Worm (Caenorhabditis elegans) whole organism, L1 larva: ENCODE data around the gene rmd-1.

Source experiments
- aha-1 ChIP-seq: fragments of 150-350 bp; optimal IDR thresholded peaks from 2 replicates; lab custom pipeline; 2014; ENCODE audit warnings: missing biosample characterization, missing genetic modification characterization
- aly-2 ChIP-seq: fragments of 150-350 bp; optimal IDR thresholded peaks from 2 replicates; lab custom pipeline; 2014; ENCODE audit warnings: missing biosample characterization, missing genetic modification characterization
- ama-1 ChIP-seq: fragments of 150-350 bp; optimal IDR thresholded peaks from 2 replicates; lab custom pipeline; 2014
- ceh-63 ChIP-seq: fragments of 200-800 bp; sonication (Bioruptor generic); optimal IDR thresholded peaks from 2 replicates; lab custom pipeline; 2018; ENCODE audit warnings: mild to moderate bottlenecking, missing genetic modification characterization, missing compliant biosample characterization
- ceh-82 ChIP-seq, 3 experiments: fragments of 150-350 bp in 1 of 3; sonication (generic microtip) in 2 of 3; optimal IDR thresholded peaks; 2 replicates each; lab custom pipeline; 2014 to 2017; ENCODE audit warnings: missing biosample characterization in 3 of 3, missing genetic modification characterization in 3 of 3
- dsc-1 ChIP-seq: sonication (generic microtip); optimal IDR thresholded peaks from 2 replicates; lab custom pipeline; 2016; ENCODE audit warnings: mild to moderate bottlenecking, missing genetic modification characterization, missing compliant biosample characterization
- efl-1 ChIP-seq, 4 experiments: fragments of 150-350 bp; optimal IDR thresholded peaks in 3 of 4; peaks in 1 of 4; 1 replicate in 1 of 4; 2 replicates in 3 of 4; lab custom pipeline; 2014; ENCODE audit warnings: missing biosample characterization in 2 of 4, missing genetic modification characterization in 2 of 4, missing genetic modification reagents in 2 of 4
- efl-3 ChIP-seq: fragments of 200-800 bp; sonication (Bioruptor generic); optimal IDR thresholded peaks from 2 replicates; lab custom pipeline; 2018; ENCODE audit warnings: mild to moderate bottlenecking, missing genetic modification characterization, missing compliant biosample characterization
- egl-13 ChIP-seq: sonication (generic microtip); optimal IDR thresholded peaks from 2 replicates; lab custom pipeline; 2016; ENCODE audit warnings: missing genotype, missing genetic modification reagents, missing genetic modification characterization, missing compliant biosample characterization
- elt-2 ChIP-seq: sonication (generic microtip); optimal IDR thresholded peaks from 2 replicates; lab custom pipeline; 2016; ENCODE audit warnings: missing genetic modification characterization, mild to moderate bottlenecking, inconsistent platforms, missing compliant biosample characterization, missing genetic modification reagents
- elt-3 ChIP-seq, 6 experiments: fragments of 150-350 bp in 1 of 6; sonication (generic microtip); optimal IDR thresholded peaks; 2 replicates each; lab custom pipeline; 2017 to 2018; ENCODE audit warnings: missing biosample characterization in 6 of 6, missing genetic modification characterization in 6 of 6, inconsistent platforms in 1 of 6
- ets-5 ChIP-seq: fragments of 200-800 bp; sonication (Bioruptor generic); IDR thresholded peaks from 2 replicates; pipeline ENCODE4 v1.3.6; 2022; ENCODE audit warnings: missing genetic modification characterization, missing compliant biosample characterization
- fkh-10 ChIP-seq: sonication (generic microtip); optimal IDR thresholded peaks from 2 replicates; lab custom pipeline; 2017; ENCODE audit warnings: missing biosample characterization, missing genetic modification reagents, missing genetic modification characterization
- fkh-4 ChIP-seq: sonication (generic microtip); optimal IDR thresholded peaks from 2 replicates; lab custom pipeline; 2016; ENCODE audit warnings: missing compliant biosample characterization, missing genetic modification characterization, borderline replicate concordance
- fkh-8 ChIP-seq: sonication (generic microtip); optimal IDR thresholded peaks from 2 replicates; lab custom pipeline; 2016; ENCODE audit warnings: mild to moderate bottlenecking, missing genetic modification characterization, missing compliant biosample characterization
- fos-1 ChIP-seq: fragments of 150-350 bp; optimal IDR thresholded peaks from 2 replicates; lab custom pipeline; 2014; ENCODE audit warnings: missing biosample characterization, missing genetic modification characterization
- grh-1 ChIP-seq: fragments of 200-800 bp; sonication (Bioruptor generic); IDR thresholded peaks from 2 replicates; pipeline ENCODE4 v1.3.6; 2022; ENCODE audit warnings: missing genetic modification reagents, missing genetic modification characterization, missing compliant biosample characterization
- hlh-17 ChIP-seq: fragments of 200-800 bp; sonication (Bioruptor generic); optimal IDR thresholded peaks from 2 replicates; lab custom pipeline; 2018; ENCODE audit warnings: missing genetic modification characterization, mild to moderate bottlenecking, missing compliant biosample characterization, moderate library complexity, borderline replicate concordance
- hlh-4 ChIP-seq: sonication (generic microtip); optimal IDR thresholded peaks from 2 replicates; lab custom pipeline; 2016; ENCODE audit warnings: mild to moderate bottlenecking, missing genetic modification characterization, missing compliant biosample characterization
- lin-13 ChIP-seq: fragments of 150-350 bp; optimal IDR thresholded peaks from 2 replicates; lab custom pipeline; 2014; ENCODE audit warnings: missing biosample characterization, missing genetic modification reagents, missing genetic modification characterization
- lin-35 ChIP-seq, 2 experiments: fragments of 150-350 bp; optimal IDR thresholded peaks; 2 replicates each; lab custom pipeline; 2014; ENCODE audit warnings: missing biosample characterization in 2 of 2, missing genetic modification characterization in 2 of 2, missing genetic modification reagents in 2 of 2
- lin-39 ChIP-seq: fragments of 150-350 bp; optimal IDR thresholded peaks from 2 replicates; lab custom pipeline; 2014; ENCODE audit warnings: missing biosample characterization, missing genetic modification reagents, missing genetic modification characterization
- lir-3 ChIP-seq: sonication (generic microtip); optimal IDR thresholded peaks from 2 replicates; lab custom pipeline; 2016; ENCODE audit warnings: mild to moderate bottlenecking, missing genetic modification characterization, moderate library complexity, missing compliant biosample characterization; ENCODE audit not compliant: poor library complexity
- lsy-2 ChIP-seq, 2 experiments: fragments of 150-350 bp; optimal IDR thresholded peaks; 2 replicates each; lab custom pipeline; 2014; ENCODE audit warnings: missing biosample characterization in 2 of 2, missing genetic modification characterization in 2 of 2
- mab-9 ChIP-seq: fragments of 200-800 bp; sonication (Bioruptor generic); IDR thresholded peaks from 2 replicates; pipeline ENCODE4 v1.3.6; 2022; ENCODE audit warnings: missing genetic modification reagents, missing genetic modification characterization, missing compliant biosample characterization
- mef-2 ChIP-seq: fragments of 150-350 bp; optimal IDR thresholded peaks from 2 replicates; lab custom pipeline; 2014; ENCODE audit warnings: missing biosample characterization, missing genetic modification characterization
- nhr-11 ChIP-seq: fragments of 150-350 bp; optimal IDR thresholded peaks from 2 replicates; lab custom pipeline; 2014; ENCODE audit warnings: missing biosample characterization, missing genetic modification characterization
- nhr-12 ChIP-seq: sonication (generic microtip); optimal IDR thresholded peaks from 2 replicates; lab custom pipeline; 2017; ENCODE audit warnings: missing biosample characterization, missing genetic modification characterization
- nhr-19 ChIP-seq: fragments of 200-800 bp; sonication (Bioruptor generic); conservative IDR thresholded peaks from 2 replicates; pipeline ENCODE4 v1.3.6; 2022; ENCODE audit warnings: missing genetic modification characterization, missing compliant biosample characterization
- nhr-20 ChIP-seq: sonication (generic microtip); optimal IDR thresholded peaks from 2 replicates; lab custom pipeline; 2016; ENCODE audit warnings: mild to moderate bottlenecking, missing genetic modification characterization, missing compliant biosample characterization
- nhr-237 ChIP-seq: fragments of 150-350 bp; optimal IDR thresholded peaks from 2 replicates; lab custom pipeline; 2014; ENCODE audit warnings: missing biosample characterization, missing genetic modification characterization
- nhr-71 ChIP-seq: sonication (generic microtip); optimal IDR thresholded peaks from 2 replicates; lab custom pipeline; 2016; ENCODE audit warnings: mild to moderate bottlenecking, missing genetic modification characterization, moderate library complexity, missing compliant biosample characterization
- nhr-77 ChIP-seq: fragments of 150-350 bp; optimal IDR thresholded peaks from 2 replicates; lab custom pipeline; 2014; ENCODE audit warnings: missing biosample characterization, missing genetic modification characterization
- nhr-84 ChIP-seq: sonication (generic microtip); optimal IDR thresholded peaks from 2 replicates; lab custom pipeline; 2017; ENCODE audit warnings: missing biosample characterization, missing genetic modification characterization
- nhr-85 ChIP-seq: sonication (generic microtip); peaks from one replicate; lab custom pipeline; 2016; ENCODE audit warnings: missing genetic modification characterization, inconsistent platforms, missing compliant biosample characterization
- pag-3 ChIP-seq: sonication (generic microtip); optimal IDR thresholded peaks from 2 replicates; lab custom pipeline; 2017; ENCODE audit warnings: missing genetic modification characterization, mild to moderate bottlenecking, missing compliant biosample characterization, antibody characterized with exemption, borderline replicate concordance; ENCODE audit not compliant: insufficient read depth
- pax-3 ChIP-seq: fragments of 200-800 bp; sonication (Bioruptor generic); optimal IDR thresholded peaks from 2 replicates; lab custom pipeline; 2018; ENCODE audit warnings: mild to moderate bottlenecking, missing genetic modification characterization, moderate library complexity, missing compliant biosample characterization
- pqm-1 ChIP-seq: sonication (generic microtip); optimal IDR thresholded peaks from 3 replicates; lab custom pipeline; 2017; ENCODE audit warnings: missing biosample characterization, missing genetic modification characterization
- sox-4 ChIP-seq: sonication (generic microtip); optimal IDR thresholded peaks from 2 replicates; lab custom pipeline; 2016; ENCODE audit warnings: missing genetic modification characterization, missing compliant biosample characterization
- sup-37 ChIP-seq: fragments of 200-800 bp; sonication (Bioruptor generic); optimal IDR thresholded peaks from 2 replicates; lab custom pipeline; 2018; ENCODE audit warnings: mild to moderate bottlenecking, missing genetic modification characterization, missing compliant biosample characterization
- swsn-7 ChIP-seq: sonication (generic microtip); optimal IDR thresholded peaks from 2 replicates; lab custom pipeline; 2016; ENCODE audit warnings: missing genetic modification characterization, missing compliant biosample characterization
- tbx-2 ChIP-seq: sonication (generic microtip); optimal IDR thresholded peaks from 2 replicates; lab custom pipeline; 2016; ENCODE audit warnings: missing genetic modification characterization, missing compliant biosample characterization
- tlp-1 ChIP-seq: fragments of 150-350 bp; optimal IDR thresholded peaks from 2 replicates; lab custom pipeline; 2014; ENCODE audit warnings: missing biosample characterization, missing genetic modification characterization
- unc-86 ChIP-seq: sonication (generic microtip); optimal IDR thresholded peaks from 2 replicates; lab custom pipeline; 2016; ENCODE audit warnings: missing genetic modification characterization, missing compliant biosample characterization
- unc-98 ChIP-seq: fragments of 200-800 bp; sonication (Bioruptor generic); IDR thresholded peaks from 2 replicates; pipeline ENCODE4 v1.3.6; 2022; ENCODE audit warnings: missing genetic modification characterization, missing compliant biosample characterization
- xbp-1 ChIP-seq: sonication (generic microtip); optimal IDR thresholded peaks from 2 replicates; lab custom pipeline; 2016; ENCODE audit warnings: missing genetic modification characterization, missing compliant biosample characterization
- zag-1 ChIP-seq: fragments of 150-350 bp; optimal IDR thresholded peaks from 2 replicates; lab custom pipeline; 2014; ENCODE audit warnings: missing biosample characterization, missing genetic modification characterization
- ztf-4 ChIP-seq: fragments of 150-350 bp; optimal IDR thresholded peaks from 2 replicates; lab custom pipeline; 2014; ENCODE audit warnings: missing biosample characterization, missing genetic modification characterization

Gene rmd-1

ce11 chrIII:9717243-9717642, 41.7 kb upstream of the rmd-1 start (continued):
- TF ChIP-seq sup-37 (GFP tag; lab: Kevin White, UChicago) (peak; percentile 55), lin-39 (peak; percentile 56), fkh-4 (no peak), ama-1 (peak; percentile 91), unc-98 (GFP tag; lab: Robert Waterston, UW) (no peak; the same call in 1 of the 2 replicates), elt-3 (tag; optimal IDR thresholded peaks at IDR 0.05; lab: Kevin White, UChicago) (peak in 4 of 6 experiments; percentile 3 to 14 (median 8)), aly-2 (tag; lab: Kevin White, UChicago) (peak; percentile 77), xbp-1 (tag; lab: Kevin White, UChicago) (peak; percentile 58), efl-3 (GFP tag; lab: Kevin White, UChicago) (no peak), sox-4 (tag; lab: Kevin White, UChicago) (no peak), hlh-17 (GFP tag; lab: Kevin White, UChicago) (no peak)

- TF ChIP-seq elt-2 (tag; lab: Kevin White, UChicago): peak; percentile 39
- no peak for TF ChIP-seq tbx-2
These were observed 38.7 kb upstream of the rmd-1 start, which contains the start of gene ncx-7 for ce11 chrIII:9720191-9720590. Gene ncx-7 (minus strand): TSS chrIII:9720291.

ce11 chrIII:9721991-9722390, 36.9 kb upstream of the rmd-1 start:
- TF ChIP-seq lin-39 (no peak), aly-2 (tag; lab: Kevin White, UChicago) (no peak), mab-9 (GFP tag; lab: Robert Waterston, UW) (no peak), hlh-17 (GFP tag; lab: Kevin White, UChicago) (no peak), elt-2 (tag; lab: Kevin White, UChicago) (peak; percentile 91), ztf-4 (no peak), nhr-84 (tag; lab: Kevin White, UChicago) (no peak), pax-3 (no peak), efl-1 (optimal IDR thresholded peaks at IDR 0.05; lab: Kevin White, UChicago) (no peak), efl-1 (GFP tag; optimal IDR thresholded peaks at IDR 0.05 in 1 of 2; lab: Kevin White, UChicago) (no peak), lin-13 (GFP tag; lab: Kevin White, UChicago) (no peak), hlh-4 (tag; lab: Kevin White, UChicago) (no peak), fkh-10 (GFP tag; lab: Kevin White, UChicago) (no peak), ets-5 (GFP tag; lab: Robert Waterston, UW) (no peak), nhr-20 (tag; lab: Kevin White, UChicago) (peak; percentile 5), fos-1 (tag; lab: Kevin White, UChicago) (no peak), pag-3 (no peak), nhr-237 (tag; lab: Kevin White, UChicago) (no peak), dsc-1 (no peak), lin-35 (GFP tag; optimal IDR thresholded peaks at IDR 0.05; lab: Kevin White, UChicago) (peak in 1 of 2 experiments; percentile 26), mef-2 (tag; lab: Kevin White, UChicago) (no peak), nhr-71 (tag; lab: Kevin White, UChicago) (peak; percentile 8), nhr-11 (no peak), ceh-82 (tag; optimal IDR thresholded peaks at IDR 0.05; lab: Kevin White, UChicago) (no peak), fkh-8 (tag; lab: Kevin White, UChicago) (no peak), egl-13 (tag; lab: Kevin White, UChicago) (no peak), nhr-19 (GFP tag; lab: Robert Waterston, UW) (no peak), lir-3 (tag; lab: Kevin White, UChicago) (no peak), swsn-7 (no peak), nhr-12 (tag; lab: Kevin White, UChicago) (no peak), unc-98 (GFP tag; lab: Robert Waterston, UW) (no peak), lsy-2 (tag; optimal IDR thresholded peaks at IDR 0.05; lab: Kevin White, UChicago) (no peak), tlp-1 (tag; lab: Kevin White, UChicago) (peak; percentile 59), ceh-63 (GFP tag; lab: Kevin White, UChicago) (no peak), fkh-4 (no peak), aha-1 (tag; lab: Kevin White, UChicago) (no peak), grh-1 (GFP tag; lab: Robert Waterston, UW) (no peak), pqm-1 (tag; lab: Kevin White, UChicago) (peak; percentile 44), nhr-77 (tag; lab: Kevin White, UChicago) (no peak), tbx-2 (no peak), xbp-1 (tag; lab: Kevin White, UChicago) (no peak), sup-37 (GFP tag; lab: Kevin White, UChicago) (no peak), unc-86 (tag; lab: Kevin White, UChicago) (no peak), nhr-85 (no peak), zag-1 (tag; lab: Kevin White, UChicago) (no peak)
